Fruit fly (Drosophila melanogaster): Measurements from ENCODE around the gene Pdp.

Pdp gene

DNA sequence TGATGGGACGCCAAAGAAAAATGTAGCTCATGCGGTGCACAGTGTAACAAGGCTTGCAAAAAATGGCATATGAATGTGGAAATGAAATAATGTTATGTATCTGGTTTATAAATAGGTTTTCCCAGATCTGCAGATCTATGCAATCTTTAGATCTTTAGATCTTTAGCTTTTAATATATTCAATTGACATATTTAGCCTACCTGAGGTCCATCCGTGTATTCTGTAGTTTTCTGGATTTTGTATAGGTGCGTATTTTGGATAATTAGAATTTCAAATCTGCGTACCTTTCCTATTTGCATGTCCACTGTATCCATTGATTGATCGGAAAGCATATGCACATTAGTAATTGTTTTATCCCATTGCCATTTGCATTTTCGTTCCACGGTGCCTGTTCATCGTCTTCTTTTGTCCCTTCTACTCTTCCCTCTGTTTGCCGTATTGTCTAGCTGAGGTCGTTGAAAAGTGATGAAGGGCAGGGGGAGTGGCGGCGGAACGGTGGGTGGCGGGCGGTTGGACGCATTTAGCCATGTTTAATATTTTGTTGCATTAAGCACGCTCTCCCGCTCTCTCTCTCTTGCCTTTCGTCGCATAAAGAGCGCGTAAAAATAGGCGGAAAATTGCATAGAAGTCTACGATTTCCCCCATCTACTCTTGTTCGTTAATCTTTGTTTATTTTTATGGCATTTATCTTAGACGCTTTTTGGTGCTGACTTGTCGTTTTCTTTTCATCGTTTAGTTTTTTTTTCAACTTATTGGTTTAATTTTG is 25.3 kb downstream of the Pdp start, which contains the start of gene CHES-1-like (continued):
- TF ChIP-seq CG10366 (GFP tag; IDR thresholded peaks at IDR 0.05) (peak; percentile 60), CoRest (tag; optimal IDR thresholded peaks at IDR 0.05) (peak; percentile 95), Lhr (GFP tag; optimal IDR thresholded peaks at IDR 0.05) (peak; percentile 77), Atf6 (GFP tag; IDR thresholded peaks at IDR 0.05) (peak; percentile 83), ERR (GFP tag; optimal IDR thresholded peaks at IDR 0.05) (peak; percentile 82), sqz (GFP tag; optimal IDR thresholded peaks at IDR 0.05) (peak; percentile 75), Bteb2 (GFP tag; optimal IDR thresholded peaks at IDR 0.05) (peak; percentile 93), Hr78 (GFP tag; optimal IDR thresholded peaks at IDR 0.05) (peak in 1 of 2 experiments; percentile 91), ab (GFP tag; optimal IDR thresholded peaks at IDR 0.05) (peak; percentile 84), TFAM (GFP tag; optimal IDR thresholded peaks at IDR 0.05) (peak; percentile 80), Elba2 (GFP tag; optimal IDR thresholded peaks at IDR 0.05) (peak; percentile 45), CG2120 (GFP tag; optimal IDR thresholded peaks at IDR 0.05) (peak; percentile 92), lbe (GFP tag; optimal IDR thresholded peaks at IDR 0.05) (peak; percentile 52), twi (tag; optimal IDR thresholded peaks at IDR 0.05) (peak; percentile 67), h (optimal IDR thresholded peaks at IDR 0.05) (no peak), Dfd (GFP tag; optimal IDR thresholded peaks at IDR 0.05) (peak in 1 of 2 experiments; percentile 68), z (GFP tag; IDR thresholded peaks at IDR 0.05) (no peak), CG8281 (tag; optimal IDR thresholded peaks at IDR 0.05) (peak; percentile 73), CG1529 (GFP tag; optimal IDR thresholded peaks at IDR 0.05) (peak; percentile 91), crp (GFP tag; optimal IDR thresholded peaks at IDR 0.05) (peak in 1 of 2 experiments; percentile 49), Hey (tag; optimal IDR thresholded peaks at IDR 0.05) (peak; percentile 20), CG14667 (GFP tag; IDR thresholded peaks at IDR 0.05) (peak; percentile 69), Kr (GFP tag; optimal IDR thresholded peaks at IDR 0.05) (no peak), Mrtf (GFP tag; IDR thresholded peaks at IDR 0.05) (peak; percentile 66; the same call in 2 of the 3 replicates), CG3065 (GFP tag; optimal IDR thresholded peaks at IDR 0.05) (peak; percentile 50), maf-S (GFP tag; optimal IDR thresholded peaks at IDR 0.05) (peak; percentile 88), CG4328 (GFP tag; optimal IDR thresholded peaks at IDR 0.05) (peak; percentile 85), HLH3B (GFP tag; IDR thresholded peaks at IDR 0.05) (peak; percentile 80; the same call in 1 of the 2 replicates), CG2129 (GFP tag; IDR thresholded peaks at IDR 0.05; ENCODE audit: partially characterized antibody) (no peak), sob (GFP tag; IDR thresholded peaks at IDR 0.05) (peak; percentile 64), CG2678 (tag; optimal IDR thresholded peaks at IDR 0.05) (peak; percentile 95), CG3838 (GFP tag; optimal IDR thresholded peaks at IDR 0.05) (peak; percentile 63), cas (GFP tag; IDR thresholded peaks at IDR 0.05) (0 out of 2 replicates have a peak, but pooled peaks have one; percentile 40), klu (GFP tag; IDR thresholded peaks at IDR 0.05) (peak; percentile 78), CG31388 (GFP tag; optimal IDR thresholded peaks at IDR 0.05) (peak; percentile 68), nerfin-1 (tag; optimal IDR thresholded peaks at IDR 0.05) (peak; percentile 85), ssp (GFP tag; IDR thresholded peaks at IDR 0.05) (peak; percentile 64), Usf (GFP tag; optimal IDR thresholded peaks at IDR 0.05) (peak; percentile 87), CG14050 (GFP tag; IDR thresholded peaks at IDR 0.05) (peak; percentile 65), trh (GFP tag; optimal IDR thresholded peaks at IDR 0.05) (peak; percentile 82), CG11247 (GFP tag; IDR thresholded peaks at IDR 0.05) (peak; percentile 63), sens-2 (GFP tag; IDR thresholded peaks at IDR 0.05) (no peak), Atf-2 (GFP tag; optimal IDR thresholded peaks at IDR 0.05) (peak; percentile 93), tap (tag; optimal IDR thresholded peaks at IDR 0.05) (peak; percentile 73), CG4820 (GFP tag; optimal IDR thresholded peaks at IDR 0.05) (peak; percentile 88), eyg (GFP tag; optimal IDR thresholded peaks at IDR 0.05) (peak; percentile 84), CG10274 (GFP tag; optimal IDR thresholded peaks at IDR 0.05) (peak; percentile 82), CG32767 (GFP tag; IDR thresholded peaks at IDR 0.05) (peak; percentile 76; the same call in 1 of the 2 replicates), CG8290 (GFP tag; optimal IDR thresholded peaks at IDR 0.05) (peak; percentile 79), CG8290 (tag; optimal IDR thresholded peaks at IDR 0.05) (peak; percentile 24 to 55)
